Fruit fly (Drosophila melanogaster) whole organism, embryonic: ENCODE data around the gene CG7912.

Experiments used
- Ada2b ChIP-seq: fragments of 200-800 bp; sonication (Bioruptor generic); IDR thresholded peaks from 2 replicates; pipeline ENCODE4 v1.3.6; 2022; ENCODE audit warnings: missing biosample characterization, missing genetic modification characterization
- CG11085 ChIP-seq: fragments of 200-800 bp; sonication (Bioruptor generic); IDR thresholded peaks from 2 replicates; pipeline ENCODE4 v1.3.6; 2022; ENCODE audit warnings: missing biosample characterization, missing genetic modification characterization
- CG11560 ChIP-seq: fragments of 200-800 bp; sonication (Bioruptor generic); IDR thresholded peaks from 3 replicates; pipeline ENCODE4 v1.3.6; 2022; ENCODE audit warnings: missing biosample characterization, missing genetic modification characterization
- CG1233 ChIP-seq: fragments of 200-800 bp; sonication (Bioruptor generic); optimal IDR thresholded peaks from 4 replicates; lab custom pipeline; 2018; ENCODE audit warnings: missing biosample characterization, mild to moderate bottlenecking, missing genetic modification characterization
- CG14014 ChIP-seq: fragments of 200-800 bp; sonication (Bioruptor generic); IDR thresholded peaks from 2 replicates; pipeline ENCODE4 v1.3.6; 2022; ENCODE audit warnings: missing biosample characterization, missing genetic modification characterization
- CG14050 ChIP-seq: fragments of 200-800 bp; sonication (Bioruptor generic); IDR thresholded peaks from 3 replicates; pipeline ENCODE4 v1.3.6; 2022; ENCODE audit warnings: missing biosample characterization, missing genetic modification characterization
- CG1602 ChIP-seq: fragments of 200-800 bp; sonication (Bioruptor generic); optimal IDR thresholded peaks from 3 replicates; lab custom pipeline; 2016; ENCODE audit warnings: missing biosample characterization, missing genetic modification characterization
- CG17361 ChIP-seq: fragments of 200-800 bp; sonication (Bioruptor generic); IDR thresholded peaks from 3 replicates; pipeline ENCODE4 v1.3.6; 2022; ENCODE audit warnings: missing biosample characterization, missing genetic modification characterization
- CG2889 ChIP-seq: fragments of 200-800 bp; sonication (Bioruptor generic); IDR thresholded peaks from 3 replicates; pipeline ENCODE4 v1.3.6; 2022; ENCODE audit warnings: missing biosample characterization, missing genetic modification characterization
- CG4707 ChIP-seq: fragments of 200-800 bp; sonication (Bioruptor generic); optimal IDR thresholded peaks from 2 replicates; lab custom pipeline; 2018; ENCODE audit warnings: missing biosample characterization, mild to moderate bottlenecking, missing genetic modification characterization, moderate library complexity
- CG5180 ChIP-seq: fragments of 200-800 bp; sonication (Bioruptor generic); optimal IDR thresholded peaks from 3 replicates; lab custom pipeline; 2017; ENCODE audit warnings: missing biosample characterization, missing genetic modification characterization, mild to moderate bottlenecking, moderate library complexity, missing genetic modification reagents
- CG7745 ChIP-seq: fragments of 200-800 bp; sonication (Bioruptor generic); optimal IDR thresholded peaks from 2 replicates; lab custom pipeline; 2018; ENCODE audit warnings: missing biosample characterization, mild to moderate bottlenecking, missing genetic modification characterization, moderate library complexity
- CG9797 ChIP-seq: fragments of 200-800 bp; sonication (Bioruptor generic); optimal IDR thresholded peaks from 3 replicates; lab custom pipeline; 2018; ENCODE audit warnings: missing biosample characterization, mild to moderate bottlenecking, missing genetic modification characterization
- Camta ChIP-seq: fragments of 200-800 bp; sonication (Bioruptor generic); optimal IDR thresholded peaks from 2 replicates; lab custom pipeline; 2016; ENCODE audit warnings: missing biosample characterization, missing genetic modification characterization
- Dp ChIP-seq: fragments of 200-800 bp; sonication (Bioruptor generic); optimal IDR thresholded peaks from 2 replicates; lab custom pipeline; 2018; ENCODE audit warnings: missing biosample characterization, mild to moderate bottlenecking, missing genetic modification characterization, moderate library complexity
- Ets65A ChIP-seq: fragments of 200-800 bp; sonication (Bioruptor generic); peaks from one replicate; lab custom pipeline; 2016; ENCODE audit warnings: missing biosample characterization, missing genetic modification characterization
- Hr78 ChIP-seq, 2 experiments: fragments of 200-800 bp in 1 of 2; fragments of >200 bp in 1 of 2; sonication (Bioruptor generic) in 1 of 2; optimal IDR thresholded peaks; 2 replicates each; lab custom pipeline; 2017 to 2019; ENCODE audit warnings: missing biosample characterization in 2 of 2, missing genetic modification characterization in 2 of 2, mild to moderate bottlenecking in 1 of 2, moderate library complexity in 1 of 2
- NK7.1 ChIP-seq: fragments of 200-800 bp; sonication (Bioruptor generic); optimal IDR thresholded peaks from 3 replicates; lab custom pipeline; 2016; ENCODE audit warnings: missing biosample characterization, missing genetic modification characterization
- Ssrp ChIP-seq: fragments of 200-800 bp; sonication (Bioruptor generic); optimal IDR thresholded peaks from 2 replicates; lab custom pipeline; 2018; ENCODE audit warnings: missing biosample characterization, mild to moderate bottlenecking, missing genetic modification characterization, moderate library complexity
- Xbp1 ChIP-seq: fragments of 200-800 bp; sonication (Bioruptor generic); optimal IDR thresholded peaks from 3 replicates; lab custom pipeline; 2016; ENCODE audit warnings: missing biosample characterization, mild to moderate bottlenecking, missing genetic modification characterization
- amos ChIP-seq: fragments of 200-800 bp; sonication (Bioruptor generic); IDR thresholded peaks from 2 replicates; pipeline ENCODE4 v1.3.6; 2022; ENCODE audit warnings: missing biosample characterization, missing genetic modification characterization; ENCODE audit not compliant: partially characterized antibody
- ci ChIP-seq: fragments of 200-800 bp; sonication (Bioruptor generic); IDR thresholded peaks from 3 replicates; pipeline ENCODE4 v1.3.6; 2022; ENCODE audit warnings: missing biosample characterization, missing genetic modification characterization
- danr ChIP-seq: fragments of 200-800 bp; sonication (Bioruptor generic); IDR thresholded peaks from 2 replicates; pipeline ENCODE4 v1.3.6; 2022; ENCODE audit warnings: missing biosample characterization, missing genetic modification characterization
- dmrt99B ChIP-seq: fragments of 200-800 bp; sonication (Bioruptor generic); optimal IDR thresholded peaks from 2 replicates; lab custom pipeline; 2018; ENCODE audit warnings: missing biosample characterization, mild to moderate bottlenecking, missing genetic modification characterization, moderate library complexity
- dysf ChIP-seq: fragments of 200-800 bp; sonication (Bioruptor generic); IDR thresholded peaks from 3 replicates; pipeline ENCODE4 v1.3.6; 2022; ENCODE audit warnings: missing biosample characterization, missing genetic modification characterization
- esg ChIP-seq: fragments of 200-800 bp; sonication (Bioruptor generic); conservative IDR thresholded peaks from 2 replicates; pipeline ENCODE4 v1.3.6; 2022; ENCODE audit warnings: missing biosample characterization, missing genetic modification characterization
- grn ChIP-seq: fragments of 200-800 bp; sonication (Bioruptor generic); optimal IDR thresholded peaks from 3 replicates; lab custom pipeline; 2017; ENCODE audit warnings: missing biosample characterization, missing genetic modification characterization
- lola ChIP-seq, 3 experiments: fragments of >200 bp in 2 of 3; fragments of 200-800 bp in 1 of 3; sonication (Bioruptor generic) in 1 of 3; optimal IDR thresholded peaks; 2 replicates each; lab custom pipeline; 2017 to 2019; ENCODE audit warnings: missing biosample characterization in 3 of 3, missing genetic modification characterization in 3 of 3, mild to moderate bottlenecking in 1 of 3, moderate library complexity in 1 of 3
- oc ChIP-seq: fragments of 200-800 bp; sonication (Bioruptor generic); optimal IDR thresholded peaks from 2 replicates; lab custom pipeline; 2018; ENCODE audit warnings: missing biosample characterization, mild to moderate bottlenecking, missing genetic modification characterization, moderate library complexity
- repo ChIP-seq: fragments of 200-800 bp; sonication (Bioruptor generic); optimal IDR thresholded peaks from 2 replicates; lab custom pipeline; 2016; ENCODE audit warnings: missing biosample characterization, missing genetic modification characterization
- sqz ChIP-seq: fragments of 200-800 bp; sonication (Bioruptor generic); optimal IDR thresholded peaks from 3 replicates; lab custom pipeline; 2018; ENCODE audit warnings: missing biosample characterization, mild to moderate bottlenecking, missing genetic modification characterization
- unc-4 ChIP-seq: fragments of 200-800 bp; sonication (Bioruptor generic); IDR thresholded peaks from 2 replicates; pipeline ENCODE4 v1.3.6; 2022; ENCODE audit warnings: missing biosample characterization, missing genetic modification characterization; ENCODE audit not compliant: partially characterized antibody
- unpg ChIP-seq: fragments of 200-800 bp; sonication (Bioruptor generic); optimal IDR thresholded peaks from 3 replicates; lab custom pipeline; 2018; ENCODE audit warnings: missing biosample characterization, mild to moderate bottlenecking, missing genetic modification characterization, moderate library complexity
- wor ChIP-seq: fragments of 200-800 bp; sonication (Bioruptor generic); IDR thresholded peaks from 2 replicates; pipeline ENCODE4 v1.3.6; 2022; ENCODE audit warnings: missing biosample characterization, missing genetic modification characterization
- zfh1 ChIP-seq: fragments of 200-800 bp; sonication (Bioruptor generic); IDR thresholded peaks from 3 replicates; pipeline ENCODE4 v1.3.6; 2022; ENCODE audit warnings: missing biosample characterization, missing genetic modification characterization

The CG7912 gene

DNA sequence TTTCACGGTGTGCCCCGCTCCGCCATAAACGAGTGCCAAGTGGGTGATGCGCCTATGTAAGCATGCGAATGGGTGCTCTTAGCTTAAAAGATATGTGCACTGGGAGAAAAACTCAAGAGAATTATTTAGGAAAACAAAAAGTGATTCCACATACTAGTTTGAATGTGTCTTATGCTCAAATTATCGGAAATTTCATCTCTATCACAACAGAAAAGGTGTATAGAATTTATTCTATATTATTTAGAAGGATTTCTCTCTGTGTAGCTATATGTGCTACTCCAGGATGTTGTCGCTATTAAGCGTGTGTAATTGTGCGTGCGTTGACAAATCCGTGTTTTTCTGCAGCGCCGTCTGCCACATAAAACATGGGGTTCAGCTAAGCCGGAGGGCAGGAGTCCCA lies 49.7 kb downstream of the CG7912 start (continued):
- no peak for TF ChIP-seq oc (tag; lab: Kevin White, UChicago)
- TF ChIP-seq CG11085, result no peak
- no peak for TF ChIP-seq CG4707 (GFP tag; lab: Kevin White, UChicago)
- TF ChIP-seq CG2889 (GFP tag; lab: Robert Waterston, UW), result no peak
- TF ChIP-seq Ssrp, result no peak
- TF ChIP-seq lola (GFP tag; optimal IDR thresholded peaks at IDR 0.05; lab: Kevin White, UChicago), result no peak
- TF ChIP-seq esg (GFP tag; lab: Robert Waterston, UW), result no peak
- 0 out of 2 replicates have a peak, but pooled peaks have one; percentile 31 for TF ChIP-seq CG14014 (GFP tag; lab: Robert Waterston, UW)
- TF ChIP-seq danr (GFP tag; lab: Robert Waterston, UW), result no peak
- TF ChIP-seq zfh1 (GFP tag; lab: Robert Waterston, UW), result no peak
- no peak for TF ChIP-seq dmrt99B
- no peak for TF ChIP-seq CG7745 (tag; lab: Kevin White, UChicago)
- peak; percentile 52; the same call in 2 of the 3 replicates for TF ChIP-seq dysf (GFP tag; lab: Robert Waterston, UW)
- no peak for TF ChIP-seq Hr78 (GFP tag; optimal IDR thresholded peaks at IDR 0.05; lab: Kevin White, UChicago)
- TF ChIP-seq ci, result 0 out of 3 replicates have a peak, but pooled peaks have one; percentile 28
- no peak for TF ChIP-seq CG17361 (GFP tag; lab: Robert Waterston, UW)
- no peak for TF ChIP-seq CG9797
- TF ChIP-seq NK7.1 (GFP tag; lab: Kevin White, UChicago), result no peak
- TF ChIP-seq Camta (GFP tag; lab: Kevin White, UChicago), result no peak
- no peak for TF ChIP-seq wor (GFP tag; lab: Robert Waterston, UW)
- TF ChIP-seq CG1233, result no peak
- TF ChIP-seq CG14050, result no peak
- no peak for TF ChIP-seq grn (GFP tag; lab: Kevin White, UChicago)
- no peak for TF ChIP-seq Xbp1 (GFP tag; lab: Kevin White, UChicago)
- no peak for TF ChIP-seq repo (GFP tag; lab: Kevin White, UChicago)
- TF ChIP-seq CG11560 (tag; lab: Robert Waterston, UW), result no peak
- no peak for TF ChIP-seq unc-4 (GFP tag; lab: Robert Waterston, UW)
- no peak for TF ChIP-seq Dp
- no peak for TF ChIP-seq sqz (GFP tag; lab: Kevin White, UChicago)
- no peak for TF ChIP-seq CG1602
- 0 out of 2 replicates have a peak, but pooled peaks have one; percentile 27 for TF ChIP-seq Ada2b (GFP tag; lab: Robert Waterston, UW)
- TF ChIP-seq CG5180, result no peak
- no peak for TF ChIP-seq unpg (GFP tag; lab: Kevin White, UChicago)
- TF ChIP-seq amos (GFP tag; lab: Robert Waterston, UW), result no peak
- peak; percentile 23 for TF ChIP-seq Ets65A
